Fruit fly (Drosophila melanogaster) Kc167 (cell line): ENCODE data around the gene Vps16B.

Experiments used
- Myc ChIP-seq: fragments of >200 bp; optimal IDR thresholded peaks from 2 replicates; lab custom pipeline; 2017; ENCODE audit warnings: missing external identifiers
- Sin3A ChIP-seq: fragments of >200 bp; optimal IDR thresholded peaks from 2 replicates; lab custom pipeline; 2018; ENCODE audit warnings: missing external identifiers
- h ChIP-seq: fragments of >200 bp; optimal IDR thresholded peaks from 3 replicates; lab custom pipeline; 2018; ENCODE audit warnings: missing external identifiers
- insv ChIP-seq: fragments of >200 bp; optimal IDR thresholded peaks from 3 replicates; lab custom pipeline; 2018; ENCODE audit warnings: missing external identifiers
- psq ChIP-seq: fragments of >200 bp; optimal IDR thresholded peaks from 2 replicates; lab custom pipeline; 2017; ENCODE audit warnings: missing external identifiers
- ttk ChIP-seq: sonication (Bioruptor generic); optimal IDR thresholded peaks from 2 replicates; lab custom pipeline; 2017; ENCODE audit warnings: missing external identifiers

The Vps16B gene

dm6 chr3R:29835710-29836049 lies 19.4 kb upstream of the Vps16B start, which contains the start of gene Prtl99C:
TSS of gene Prtl99C (plus strand) at chr3R:29835950.
- TF ChIP-seq Sin3A (no peak), ttk (lab: Kevin White, UChicago) (no peak), h (lab: Kevin White, UChicago) (no peak), psq (lab: Kevin White, UChicago) (no peak), Myc (lab: Kevin White, UChicago) (no peak), insv (lab: Kevin White, UChicago) (no peak)

dm6 chr3R:29834759-29835709 lies 18.8 kb upstream of the Vps16B start, which contains the start of gene Atg16:
TSS of gene Atg16 (minus strand) at chr3R:29835101.
- TF ChIP-seq psq (lab: Kevin White, UChicago) (no peak), h (lab: Kevin White, UChicago) (no peak), ttk (lab: Kevin White, UChicago) (no peak), Sin3A (no peak), insv (lab: Kevin White, UChicago) (no peak), Myc (lab: Kevin White, UChicago) (no peak)

dm6 chr3R:29830925-29831324 lies 14.7 kb upstream of the Vps16B start:
- TF ChIP-seq h (lab: Kevin White, UChicago), result no peak
- TF ChIP-seq psq (lab: Kevin White, UChicago), result no peak
- no peak for TF ChIP-seq ttk (lab: Kevin White, UChicago)
- TF ChIP-seq Myc (lab: Kevin White, UChicago), result no peak
- no peak for TF ChIP-seq Sin3A
- no peak for TF ChIP-seq insv (lab: Kevin White, UChicago)

- no peak for TF ChIP-seq insv (lab: Kevin White, UChicago)
- no peak for TF ChIP-seq Sin3A
- TF ChIP-seq ttk (lab: Kevin White, UChicago), result no peak
- no peak for TF ChIP-seq Myc (lab: Kevin White, UChicago)
- TF ChIP-seq psq (lab: Kevin White, UChicago), result no peak
- TF ChIP-seq h (lab: Kevin White, UChicago), result no peak
These were observed 13.1 kb upstream of the Vps16B start for dm6 chr3R:29829228-29829786.

dm6 chr3R:29818434-29819268 lies 2.4 kb upstream of the Vps16B start, which contains the start of gene neo:
TSS of gene neo (plus strand) at chr3R:29819131.
- TF ChIP-seq ttk (lab: Kevin White, UChicago) (no peak), insv (lab: Kevin White, UChicago) (no peak), Myc (lab: Kevin White, UChicago) (no peak), h (lab: Kevin White, UChicago) (no peak), Sin3A (no peak), psq (lab: Kevin White, UChicago) (no peak)

dm6 chr3R:29817664-29818063 lies 1.4 kb upstream of the Vps16B start, which contains the start of gene CG7829:
TSS of gene CG7829 (minus strand) at chr3R:29817764.
- no peak for TF ChIP-seq Sin3A
- no peak for TF ChIP-seq Myc (lab: Kevin White, UChicago)
- TF ChIP-seq ttk (lab: Kevin White, UChicago), result no peak
- TF ChIP-seq psq (lab: Kevin White, UChicago), result no peak
- no peak for TF ChIP-seq insv (lab: Kevin White, UChicago)
- TF ChIP-seq h (lab: Kevin White, UChicago), result no peak

- TF ChIP-seq insv (lab: Kevin White, UChicago), result no peak
- no peak for TF ChIP-seq Myc (lab: Kevin White, UChicago)
- TF ChIP-seq h (lab: Kevin White, UChicago), result no peak
- TF ChIP-seq Sin3A, result no peak
- TF ChIP-seq psq (lab: Kevin White, UChicago), result no peak
- no peak for TF ChIP-seq ttk (lab: Kevin White, UChicago)
These were observed 9.4 kb downstream of the Vps16B start, which contains the start of the genes ca and ncd for dm6 chr3R:29806682-29807393. TSS of gene ca (plus strand) at chr3R:29806811. TSS of gene ncd (minus strand) at chr3R:29807127.

dm6 chr3R:29802753-29803313 lies 13.4 kb downstream of the Vps16B start, which contains the start of the genes Etfb and CG7789:
TSS of gene Etfb (minus strand) at chr3R:29802945.
TSS of gene CG7789 (plus strand) at chr3R:29803196.
- TF ChIP-seq insv (lab: Kevin White, UChicago) (no peak), psq (lab: Kevin White, UChicago) (no peak), Sin3A (no peak), Myc (lab: Kevin White, UChicago) (no peak), ttk (lab: Kevin White, UChicago) (no peak), h (lab: Kevin White, UChicago) (no peak)

dm6 chr3R:29799681-29800028 lies 16.6 kb downstream of the Vps16B start:
- TF ChIP-seq psq (lab: Kevin White, UChicago) (no peak), Sin3A (no peak), h (lab: Kevin White, UChicago) (no peak)
